Worm (Caenorhabditis elegans): ENCODE data around the gene kbp-2.

The kbp-2 gene

DNA sequence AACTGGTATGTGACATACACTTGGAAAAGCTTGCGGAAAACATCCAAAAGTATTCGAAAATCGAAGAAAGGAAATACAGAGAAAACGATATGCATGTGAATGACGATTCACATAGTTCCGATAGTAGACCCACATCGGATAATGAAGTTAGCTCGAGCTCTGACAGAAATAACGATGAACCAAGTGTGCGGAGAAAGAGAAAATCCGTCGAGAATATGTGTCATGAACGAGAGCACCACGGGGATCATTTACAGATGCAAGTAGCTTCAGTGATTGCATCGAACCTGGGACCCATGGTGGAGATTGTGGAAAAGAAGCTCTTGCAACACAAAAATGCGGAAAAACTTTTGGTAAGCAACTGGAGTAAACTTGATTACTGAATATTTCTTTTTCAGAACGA is 46.7 kb downstream of the kbp-2 start:
- TF ChIP-seq hmg-11 (tag; optimal IDR thresholded peaks at IDR 0.05) (no peak), egl-27 (tag; optimal IDR thresholded peaks at IDR 0.05) (no peak)

DNA sequence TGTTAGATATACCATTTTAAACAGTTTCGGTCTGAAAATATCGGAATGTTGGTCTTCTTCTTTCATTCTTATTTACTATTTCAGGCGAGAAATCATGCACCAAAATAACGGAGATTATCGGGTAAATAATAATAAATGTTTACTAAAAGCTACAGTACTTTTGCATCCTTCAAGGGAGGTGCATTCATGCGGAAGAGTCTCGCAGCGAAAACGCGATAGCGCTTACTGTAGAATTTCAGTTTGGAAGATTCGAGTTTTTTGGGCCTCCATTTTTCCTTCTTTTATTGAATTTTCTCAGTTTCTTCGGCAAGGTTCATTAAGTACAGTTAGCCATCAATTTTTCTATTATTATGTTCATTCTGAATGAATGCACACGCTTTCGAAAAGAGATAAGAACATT is 47.6 kb downstream of the kbp-2 start, which contains the start of gene C35D10.7:
C35D10.7 (plus strand) TSS at position 85 of the 400 bp plus-strand sequence.
- TF ChIP-seq ama-1 (optimal IDR thresholded peaks at IDR 0.05) (no peak), egl-5 (tag; optimal IDR thresholded peaks at IDR 0.05) (no peak)

DNA sequence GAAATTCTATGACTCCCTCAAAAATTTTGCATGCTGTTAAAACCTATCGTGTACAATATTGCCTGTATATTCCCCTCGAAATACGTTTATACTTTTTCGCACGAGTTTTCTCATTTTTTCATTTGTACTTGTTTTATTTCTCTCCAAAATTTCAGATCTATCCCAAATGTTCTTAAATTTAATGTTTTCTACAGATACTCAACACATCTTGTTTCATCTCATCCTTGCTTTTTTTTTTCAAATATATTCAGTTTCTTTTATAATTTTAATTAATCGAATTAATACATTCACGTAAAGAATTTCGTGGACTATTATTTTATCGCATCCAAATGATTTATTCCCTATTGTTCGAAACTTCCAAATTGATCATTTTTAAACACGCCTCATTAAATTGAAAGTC is 48.8 kb downstream of the kbp-2 start, which contains the start of gene C35D10.8:
C35D10.8 (plus strand) TSS at position 301 of the 400 bp plus-strand sequence.
- TF ChIP-seq eor-1 (tag; optimal IDR thresholded peaks at IDR 0.05): no peak
- TF ChIP-seq lsy-12 (tag; optimal IDR thresholded peaks at IDR 0.05): no peak
- TF ChIP-seq unc-39 (tag; optimal IDR thresholded peaks at IDR 0.05): no peak

Data from whole organism, L3 larva.